Fruit fly (Drosophila melanogaster): ENCODE measurements around the gene scf.

The scf gene

dm6 chr3L:1348248-1348647, 49.8 kb downstream of the scf start (continued):
- TF ChIP-seq CG17385 (GFP tag; optimal IDR thresholded peaks at IDR 0.05) = no peak
- TF ChIP-seq CG32767 (GFP tag; IDR thresholded peaks at IDR 0.05) = no peak
- TF ChIP-seq mld (GFP tag; IDR thresholded peaks at IDR 0.05; ENCODE audit: partially characterized antibody) = no peak
- TF ChIP-seq Drgx (GFP tag; IDR thresholded peaks at IDR 0.05) = peak; percentile 84
- no peak for TF ChIP-seq klu (GFP tag; IDR thresholded peaks at IDR 0.05)
- no peak for TF ChIP-seq tll (GFP tag; optimal IDR thresholded peaks at IDR 0.05)
- no peak for TF ChIP-seq CG6654 (GFP tag; optimal IDR thresholded peaks at IDR 0.05)
- no peak for TF ChIP-seq CG10431 (GFP tag; optimal IDR thresholded peaks at IDR 0.05)
- peak; percentile 9 for TF ChIP-seq Antp (GFP tag; optimal IDR thresholded peaks at IDR 0.05)
- no peak for TF ChIP-seq aop (GFP tag; IDR thresholded peaks at IDR 0.05)
- TF ChIP-seq CG12236 (GFP tag; optimal IDR thresholded peaks at IDR 0.05) = no peak
- TF ChIP-seq Rx (GFP tag; IDR thresholded peaks at IDR 0.05) = 0 out of 2 replicates have a peak, but pooled peaks have one; percentile 21
- TF ChIP-seq CG3995 (GFP tag; optimal IDR thresholded peaks at IDR 0.05) = no peak
- no peak for TF ChIP-seq CG17186 (GFP tag; optimal IDR thresholded peaks at IDR 0.05)
- TF ChIP-seq seq (GFP tag; IDR thresholded peaks at IDR 0.05) = no peak
- TF ChIP-seq CG11695 (GFP tag; IDR thresholded peaks at IDR 0.05) = no peak
- TF ChIP-seq Atf-2 (GFP tag; optimal IDR thresholded peaks at IDR 0.05) = no peak
- peak in 1 of 2 experiments; percentile 56 for TF ChIP-seq bsh (GFP tag; optimal IDR thresholded peaks at IDR 0.05)
- no peak for TF ChIP-seq CG4360 (GFP tag; IDR thresholded peaks at IDR 0.05)
- no peak for TF ChIP-seq tin (GFP tag; optimal IDR thresholded peaks at IDR 0.05)
- no peak for TF ChIP-seq fd3F (GFP tag; optimal IDR thresholded peaks at IDR 0.05)
- TF ChIP-seq chif (GFP tag; optimal IDR thresholded peaks at IDR 0.05) = no peak
- no peak for TF ChIP-seq chn (GFP tag; optimal IDR thresholded peaks at IDR 0.05)
- no peak for TF ChIP-seq CG1529 (GFP tag; optimal IDR thresholded peaks at IDR 0.05)
- no peak for TF ChIP-seq CG11560 (tag; IDR thresholded peaks at IDR 0.05)
- TF ChIP-seq row (GFP tag; IDR thresholded peaks at IDR 0.05) = peak; percentile 22; the same call in 1 of the 3 replicates
- no peak for TF ChIP-seq CG8765 (GFP tag; IDR thresholded peaks at IDR 0.05)
- no peak for TF ChIP-seq shn (GFP tag; optimal IDR thresholded peaks at IDR 0.05)
- no peak for TF ChIP-seq CG34422 (GFP tag; IDR thresholded peaks at IDR 0.05)
- TF ChIP-seq BEAF-32 (GFP tag; optimal IDR thresholded peaks at IDR 0.05) = no peak
- TF ChIP-seq CG10959 (GFP tag; IDR thresholded peaks at IDR 0.05) = no peak

- TF ChIP-seq tio (GFP tag; optimal IDR thresholded peaks at IDR 0.05) = peak; percentile 30
- no peak for TF ChIP-seq salm (tag; optimal IDR thresholded peaks at IDR 0.05)
- no peak for TF ChIP-seq GATAe (GFP tag; conservative IDR thresholded peaks at IDR 0.05)
- TF ChIP-seq CG8478 (optimal IDR thresholded peaks at IDR 0.05) = no peak
- TF ChIP-seq CG33213 (GFP tag; optimal IDR thresholded peaks at IDR 0.05) = no peak
- no peak for TF ChIP-seq zen2 (GFP tag; IDR thresholded peaks at IDR 0.05; ENCODE audit: partially characterized antibody)
- TF ChIP-seq row (GFP tag; IDR thresholded peaks at IDR 0.05) = peak; percentile 39; the same call in 2 of the 3 replicates
- peak; percentile 80 for TF ChIP-seq sens (GFP tag)
- TF ChIP-seq MBD-R2 (GFP tag; IDR thresholded peaks at IDR 0.05) = no peak
- no peak for TF ChIP-seq CG14860 (GFP tag; IDR thresholded peaks at IDR 0.05; ENCODE audit: partially characterized antibody)
- TF ChIP-seq ase (GFP tag; IDR thresholded peaks at IDR 0.05) = peak; percentile 6; the same call in 1 of the 3 replicates
- TF ChIP-seq amos (GFP tag; IDR thresholded peaks at IDR 0.05; ENCODE audit: partially characterized antibody) = no peak
- TF ChIP-seq lbe (GFP tag; optimal IDR thresholded peaks at IDR 0.05) = no peak
- no peak for TF ChIP-seq Max (GFP tag; optimal IDR thresholded peaks at IDR 0.05)
- peak; percentile 81 for TF ChIP-seq grau (tag; optimal IDR thresholded peaks at IDR 0.05)
- peak; percentile 21 for TF ChIP-seq gem (tag; optimal IDR thresholded peaks at IDR 0.05)
- no peak for TF ChIP-seq klu (GFP tag; IDR thresholded peaks at IDR 0.05)
- no peak for TF ChIP-seq CG9876 (GFP tag; optimal IDR thresholded peaks at IDR 0.05)
- TF ChIP-seq ara (GFP tag; IDR thresholded peaks at IDR 0.05) = 0 out of 2 replicates have a peak, but pooled peaks have one; percentile 29
- no peak for TF ChIP-seq Hand (GFP tag; optimal IDR thresholded peaks at IDR 0.05)
- peak; percentile 29 for TF ChIP-seq Ssrp (tag; optimal IDR thresholded peaks at IDR 0.05)
- peak in 1 of 3 experiments; percentile 14 for TF ChIP-seq lola (GFP tag; optimal IDR thresholded peaks at IDR 0.05)
Observed at dm6 chr3L:1348935-1349334, 50.5 kb downstream of the scf start.
